Fruit fly (Drosophila melanogaster) whole organism, embryonic: Measurements from ENCODE around the gene ct.

Source experiments
- CG7786 ChIP-seq: fragments of 200-800 bp; sonication (Bioruptor generic); optimal IDR thresholded peaks from 2 replicates; lab custom pipeline; 2016; ENCODE audit warnings: missing biosample characterization, missing genetic modification characterization
- HmgD ChIP-seq: fragments of 200-800 bp; sonication (Bioruptor generic); optimal IDR thresholded peaks from 3 replicates; lab custom pipeline; 2016; ENCODE audit warnings: missing biosample characterization, missing genetic modification characterization
- btn ChIP-seq: fragments of 200-800 bp; sonication (Bioruptor generic); optimal IDR thresholded peaks from 2 replicates; lab custom pipeline; 2016; ENCODE audit warnings: missing biosample characterization, missing genetic modification characterization

DNA sequence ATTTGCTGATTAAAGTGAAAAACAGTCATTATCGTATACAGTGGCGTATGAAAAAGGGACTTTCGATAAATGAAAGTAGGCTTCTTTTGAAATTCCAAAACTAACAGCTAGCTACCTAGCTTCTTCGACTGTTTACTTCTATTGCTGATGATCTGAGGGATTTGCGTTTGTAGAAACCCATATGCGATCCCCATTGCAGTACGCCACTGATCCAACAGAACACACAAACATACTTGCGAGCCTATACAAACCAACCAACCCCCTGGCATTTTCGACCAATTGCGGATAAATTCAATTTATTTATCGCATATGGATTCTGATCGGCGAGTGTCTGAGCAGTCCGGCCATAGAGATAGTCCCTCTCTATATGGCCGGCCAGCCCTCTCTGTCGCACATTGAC, 43.4 kb downstream of the ct start:
- TF ChIP-seq CG7786 (GFP tag; lab: Kevin White, UChicago): peak; percentile 66
- no peak for TF ChIP-seq btn
- TF ChIP-seq HmgD (GFP tag; lab: Kevin White, UChicago): peak; percentile 31
